Fruit fly (Drosophila melanogaster): Measurements from ENCODE around the gene mex1.

mex1 gene

dm6 chr3L:15566484-15566955, 47.1 kb upstream of the mex1 start (continued):
- TF ChIP-seq CG17361 (GFP tag; IDR thresholded peaks at IDR 0.05) (no peak; the same call in 2 of the 3 replicates), eyg (GFP tag; optimal IDR thresholded peaks at IDR 0.05) (peak; percentile 58), stc (GFP tag; IDR thresholded peaks at IDR 0.05) (0 out of 2 replicates have a peak, but pooled peaks have one; percentile 17), CG18764 (GFP tag; optimal IDR thresholded peaks at IDR 0.05) (no peak), h (optimal IDR thresholded peaks at IDR 0.05) (no peak), CG12659 (GFP tag; optimal IDR thresholded peaks at IDR 0.05) (peak; percentile 41), CG3726 (GFP tag; IDR thresholded peaks at IDR 0.05) (no peak), CG6813 (GFP tag; optimal IDR thresholded peaks at IDR 0.05) (peak; percentile 87), pan (optimal IDR thresholded peaks at IDR 0.05) (no peak), pan (GFP tag; optimal IDR thresholded peaks at IDR 0.05 in 1 of 2, IDR thresholded peaks at IDR 0.05 in 1 of 2) (peak in 1 of 2 experiments; percentile 53), yki (optimal IDR thresholded peaks at IDR 0.05) (no peak), Scr (GFP tag; IDR thresholded peaks at IDR 0.05; ENCODE audit: partially characterized antibody) (no peak), Dip2 (GFP tag; IDR thresholded peaks at IDR 0.05) (no peak), twi (tag; optimal IDR thresholded peaks at IDR 0.05) (peak; percentile 3), grau (tag; optimal IDR thresholded peaks at IDR 0.05) (peak; percentile 48), psq (GFP tag; optimal IDR thresholded peaks at IDR 0.05) (peak; percentile 37), Hand (GFP tag; optimal IDR thresholded peaks at IDR 0.05) (peak; percentile 76), unpg (GFP tag; optimal IDR thresholded peaks at IDR 0.05) (peak; percentile 64), CG10979 (tag; optimal IDR thresholded peaks at IDR 0.05) (peak; percentile 44), Lim3 (GFP tag; IDR thresholded peaks at IDR 0.05) (no peak), CG12942 (GFP tag; optimal IDR thresholded peaks at IDR 0.05) (no peak), sr (GFP tag; IDR thresholded peaks at IDR 0.05) (no peak; the same call in 2 of the 3 replicates), Blimp-1 (GFP tag; optimal IDR thresholded peaks at IDR 0.05) (no peak), tll (GFP tag; optimal IDR thresholded peaks at IDR 0.05) (peak in 1 of 2 experiments; percentile 36), Fer3 (tag; optimal IDR thresholded peaks at IDR 0.05) (peak; percentile 73), CG15479 (GFP tag; optimal IDR thresholded peaks at IDR 0.05) (peak; percentile 92), HmgD (GFP tag; optimal IDR thresholded peaks at IDR 0.05) (peak; percentile 9), Mrtf (GFP tag; IDR thresholded peaks at IDR 0.05) (peak; percentile 43; the same call in 1 of the 3 replicates), crol (GFP tag; IDR thresholded peaks at IDR 0.05) (peak; percentile 72), CG5180 (GFP tag; optimal IDR thresholded peaks at IDR 0.05) (peak; percentile 71), jigr1 (GFP tag; IDR thresholded peaks at IDR 0.05) (no peak), CG10366 (GFP tag; IDR thresholded peaks at IDR 0.05) (0 out of 2 replicates have a peak, but pooled peaks have one; percentile 37), CG18599 (GFP tag; optimal IDR thresholded peaks at IDR 0.05) (peak; percentile 75), CG13123 (GFP tag; optimal IDR thresholded peaks at IDR 0.05) (peak; percentile 10), seq (GFP tag; IDR thresholded peaks at IDR 0.05) (peak; percentile 70; the same call in 1 of the 2 replicates), CG13296 (GFP tag; optimal IDR thresholded peaks at IDR 0.05) (peak; percentile 92), disco-r (GFP tag; optimal IDR thresholded peaks at IDR 0.05) (peak; percentile 2), PHDP (tag; optimal IDR thresholded peaks at IDR 0.05) (peak; percentile 75), odd (GFP tag; optimal IDR thresholded peaks at IDR 0.05) (peak; percentile 90), CG15514 (GFP tag; optimal IDR thresholded peaks at IDR 0.05) (peak; percentile 56), CG6765 (GFP tag; optimal IDR thresholded peaks at IDR 0.05) (peak; percentile 87), CG11456 (GFP tag; IDR thresholded peaks at IDR 0.05) (0 out of 3 replicates have a peak, but pooled peaks have one; percentile 67), CG7928 (GFP tag; optimal IDR thresholded peaks at IDR 0.05) (peak; percentile 57), CG7987 (GFP tag; optimal IDR thresholded peaks at IDR 0.05) (peak; percentile 88), Deaf1 (tag; optimal IDR thresholded peaks at IDR 0.05) (peak; percentile 91), CG12155 (GFP tag; optimal IDR thresholded peaks at IDR 0.05) (no peak), CG3847 (GFP tag; IDR thresholded peaks at IDR 0.05) (peak; percentile 47), CG3407 (GFP tag; optimal IDR thresholded peaks at IDR 0.05) (peak; percentile 65), CG8290 (GFP tag; optimal IDR thresholded peaks at IDR 0.05) (peak; percentile 22), CG8290 (tag; optimal IDR thresholded peaks at IDR 0.05) (no peak), mld (GFP tag; IDR thresholded peaks at IDR 0.05; ENCODE audit: partially characterized antibody) (peak; percentile 43; the same call in 1 of the 3 replicates)

All from whole organism, embryonic.